Worm (Caenorhabditis elegans) whole organism, dauer: Measurements from ENCODE around the gene rpb-8.

ENCODE experiments used
- unc-62 ChIP-seq: sonication (generic microtip); optimal IDR thresholded peaks from 2 replicates; lab custom pipeline; 2017; ENCODE audit warnings: missing biosample characterization, missing genetic modification reagents, missing genetic modification characterization

The rpb-8 gene

ce11 chrIII:4917960-4918712 is at the start of gene rpb-8:
Gene rpb-8 (minus strand): TSS chrIII:4918008.
- no peak for TF ChIP-seq unc-62

- TF ChIP-seq unc-62, result no peak
These were observed 49.4 kb upstream of the rpb-8 start for ce11 chrIII:4967236-4967635.

ce11 chrIII:4965271-4965670 is 47.5 kb upstream of the rpb-8 start, which contains the start of gene nca-2:
Gene nca-2 (plus strand): TSS chrIII:4965571.
- TF ChIP-seq unc-62, result no peak

ce11 chrIII:4962886-4963285 is 45.1 kb upstream of the rpb-8 start, which contains the start of gene C27F2.9:
Gene C27F2.9 (minus strand): TSS chrIII:4963044.
- TF ChIP-seq unc-62, result no peak

ce11 chrIII:4962393-4962792 is 44.6 kb upstream of the rpb-8 start, which contains the start of gene vps-22:
Gene vps-22 (minus strand): TSS chrIII:4962493.
- no peak for TF ChIP-seq unc-62

ce11 chrIII:4961281-4961680 is 43.5 kb upstream of the rpb-8 start:
- no peak for TF ChIP-seq unc-62

- no peak for TF ChIP-seq unc-62
These were observed 42.4 kb upstream of the rpb-8 start, which contains the start of gene C27F2.4 for ce11 chrIII:4960204-4960603. Gene C27F2.4 (minus strand): TSS chrIII:4960304.

DNA sequence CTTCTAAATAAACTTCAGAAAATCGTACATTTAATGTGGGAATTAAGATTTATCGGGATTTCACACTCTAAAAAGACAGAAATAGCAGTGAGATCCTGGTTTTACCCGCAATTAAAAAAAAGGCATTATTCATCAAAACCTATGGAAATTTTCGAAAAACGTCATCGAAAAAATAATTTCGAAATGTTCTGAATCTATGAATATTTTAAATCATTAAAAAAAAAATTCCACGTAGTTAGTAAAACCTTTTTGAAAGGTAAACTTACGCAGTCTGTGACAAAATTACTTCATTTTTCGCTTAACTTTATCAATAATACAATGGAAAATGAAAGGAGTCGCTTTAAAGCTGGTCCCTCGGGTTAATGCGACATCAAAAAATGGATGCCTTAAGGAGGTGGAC is 38.8 kb upstream of the rpb-8 start, which contains the start of gene C26E6.1:
TSS of gene C26E6.1 (plus strand) at position 301 of the 400 bp plus-strand sequence.
- TF ChIP-seq unc-62, result no peak

DNA sequence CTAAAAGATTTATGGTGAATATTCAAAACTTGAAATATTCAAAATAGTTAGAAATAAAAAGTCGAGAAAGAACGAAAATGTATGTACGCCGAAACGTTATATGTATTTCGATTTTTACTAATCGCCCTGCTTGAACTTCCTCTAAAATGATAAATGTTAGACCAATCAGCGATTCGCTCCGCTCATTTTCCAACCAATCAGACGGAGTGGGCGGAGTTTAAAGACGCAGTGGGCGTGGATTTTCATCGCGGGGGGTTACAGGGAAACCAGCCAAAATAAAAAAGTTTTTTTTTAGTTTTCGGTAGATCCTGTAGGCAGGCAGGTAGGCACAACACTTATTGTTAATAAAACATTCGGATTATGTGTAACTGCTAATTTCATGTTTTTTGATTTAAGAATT is 35.2 kb upstream of the rpb-8 start:
- TF ChIP-seq unc-62, result no peak

DNA sequence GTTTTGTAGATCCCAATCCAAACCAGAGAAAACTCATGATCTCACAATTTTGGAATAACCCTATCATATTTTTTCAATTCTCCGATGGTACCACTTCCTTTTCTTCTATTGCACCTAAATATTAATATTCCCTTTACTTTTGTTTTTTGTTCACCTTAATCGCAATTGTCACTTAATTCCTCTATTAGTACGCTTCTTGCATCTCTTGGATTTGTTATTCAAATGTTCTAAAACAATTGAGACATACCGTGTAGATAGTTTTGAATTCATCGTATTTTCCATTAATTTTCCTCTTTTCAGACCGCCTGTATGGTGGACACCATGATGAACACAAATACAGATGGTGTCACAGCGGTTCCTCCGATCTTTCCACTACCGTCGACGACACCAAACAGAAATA is 34.0 kb upstream of the rpb-8 start, which contains the start of gene flh-2:
TSS of gene flh-2 (plus strand) at position 301 of the 400 bp plus-strand sequence.
- no peak for TF ChIP-seq unc-62

DNA sequence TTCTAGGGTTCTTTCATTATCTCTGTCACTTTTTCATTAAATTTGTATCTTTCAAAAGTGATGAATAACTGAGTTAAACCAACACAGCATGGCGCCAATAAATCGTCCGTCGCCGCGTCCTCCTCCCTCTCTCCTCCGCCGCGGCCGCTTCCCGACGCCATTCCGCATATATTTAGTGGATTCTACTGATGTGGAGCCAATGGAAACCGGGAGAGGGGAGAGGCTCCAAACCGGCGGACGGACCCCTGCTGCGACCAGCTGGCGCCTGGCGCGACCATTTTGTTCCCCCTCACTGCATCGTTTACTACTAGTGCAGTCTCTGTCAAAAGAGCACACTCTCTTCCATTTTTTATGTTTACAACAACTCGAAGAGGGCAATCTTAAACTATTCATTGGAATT is 33.4 kb upstream of the rpb-8 start:
- TF ChIP-seq unc-62, result no peak

DNA sequence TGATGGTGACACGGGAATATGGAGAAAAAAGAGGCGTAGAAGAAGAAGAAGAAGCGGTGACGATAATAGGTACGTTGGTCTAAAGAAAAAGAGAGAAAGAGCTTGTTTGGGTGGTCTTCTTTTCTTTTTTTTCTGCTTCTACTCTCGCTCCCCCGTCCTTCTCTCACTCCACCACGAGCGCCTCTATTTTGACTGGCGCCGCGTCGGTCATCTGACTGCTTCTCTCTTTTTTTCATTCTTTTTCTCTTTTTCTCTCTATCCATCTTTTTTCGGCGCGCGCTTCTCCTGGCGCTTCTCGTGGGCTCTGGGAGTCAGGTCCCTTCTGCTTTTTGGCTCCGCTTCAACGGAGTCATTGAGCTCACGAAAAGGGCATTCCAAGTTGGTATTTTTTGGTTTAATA is 32.5 kb upstream of the rpb-8 start:
- no peak for TF ChIP-seq unc-62

DNA sequence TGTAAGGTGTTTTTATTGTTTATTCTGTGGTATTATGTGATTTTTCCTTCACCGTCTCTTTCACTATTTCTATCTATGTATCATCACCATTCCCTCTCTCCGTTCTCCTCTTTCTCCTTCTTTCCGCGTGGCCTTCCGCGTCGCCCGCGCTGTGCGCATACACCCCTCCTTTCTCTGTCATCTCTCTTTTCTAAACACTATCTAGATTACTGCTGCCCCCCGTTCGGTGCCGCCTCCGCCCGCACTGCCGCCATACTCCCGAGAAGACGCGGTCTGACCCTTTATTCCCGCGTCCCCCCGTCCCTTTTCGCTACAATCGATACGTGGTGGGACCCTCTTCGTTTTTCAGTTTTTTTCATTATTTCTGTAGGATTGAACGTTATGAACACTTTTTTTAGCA is 30.8 kb upstream of the rpb-8 start:
- TF ChIP-seq unc-62, result no peak

DNA sequence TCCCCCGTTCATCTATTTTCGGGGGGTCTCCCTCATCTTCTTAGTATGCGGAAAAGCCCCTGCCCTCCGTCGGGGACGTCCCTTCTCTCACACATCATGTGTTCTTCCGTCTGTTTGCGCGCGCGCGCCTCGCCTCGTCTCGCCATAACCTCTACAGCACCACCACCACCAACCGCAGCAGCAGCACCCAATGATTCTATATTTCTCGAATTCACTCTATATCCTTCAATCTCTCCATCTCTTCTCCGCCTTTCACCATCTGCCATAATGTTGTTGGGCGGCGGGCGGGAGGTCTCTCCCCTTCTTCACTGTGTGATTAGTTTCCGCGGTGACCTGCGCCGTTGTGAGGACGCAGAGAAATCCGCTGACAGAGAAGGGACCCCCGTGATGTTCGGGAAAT is 29.5 kb upstream of the rpb-8 start:
- no peak for TF ChIP-seq unc-62

DNA sequence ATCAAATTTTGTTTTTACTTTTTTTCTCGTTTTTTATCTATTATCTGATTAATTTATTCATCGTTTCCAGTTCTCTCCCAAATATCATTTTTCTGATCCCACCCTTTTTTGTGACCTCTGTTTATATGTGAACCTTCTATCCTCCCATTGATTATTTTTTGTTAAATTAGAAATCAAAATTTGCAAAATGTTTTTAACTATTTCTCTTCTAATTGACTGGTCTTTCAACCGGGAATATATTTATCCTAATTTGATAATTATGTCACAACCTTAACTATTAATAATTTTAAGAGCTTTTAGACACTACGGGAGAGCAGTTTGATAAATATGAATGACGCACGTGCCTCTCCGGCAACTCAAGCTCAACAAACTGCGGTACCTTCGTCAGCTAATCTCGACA is 26.4 kb upstream of the rpb-8 start, which contains the start of gene ntl-9:
TSS of gene ntl-9 (plus strand) at position 301 of the 400 bp plus-strand sequence.
- TF ChIP-seq unc-62, result no peak

ce11 chrIII:4939267-4939666 is 21.5 kb upstream of the rpb-8 start, which contains the start of gene rpb-2:
Gene rpb-2 (plus strand): TSS chrIII:4939567.
- TF ChIP-seq unc-62, result no peak

DNA sequence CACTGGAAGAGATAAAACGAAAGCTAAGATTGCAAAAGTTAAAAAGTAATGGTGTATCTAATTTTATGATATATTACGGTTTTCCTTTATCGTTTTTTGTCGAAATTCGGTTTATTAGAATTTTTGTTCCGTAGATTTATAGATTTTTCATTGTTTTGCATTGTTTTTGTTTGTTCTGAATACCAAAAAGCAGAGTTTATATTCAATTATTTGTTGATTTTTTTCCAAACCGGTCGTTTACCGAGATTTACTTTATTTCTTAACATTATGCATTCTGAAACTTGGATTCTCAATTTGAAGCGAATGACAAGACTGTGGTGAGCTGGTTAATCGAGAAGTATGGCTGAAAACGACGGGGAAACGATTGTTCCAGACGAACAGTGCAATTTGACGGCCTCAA is 19.2 kb upstream of the rpb-8 start, which contains the start of gene fsn-1:
TSS of gene fsn-1 (plus strand) at position 301 of the 400 bp plus-strand sequence.
- TF ChIP-seq unc-62, result no peak
